Fruit fly (Drosophila melanogaster): ENCODE results near the gene kmg.

The kmg gene

dm6 chr2L:13165802-13166347 is 5.5 kb downstream of the kmg start, which contains the start of gene DnaJ-H (continued):
- no peak for TF ChIP-seq dmrt99B (tag; optimal IDR thresholded peaks at IDR 0.05)
- no peak for TF ChIP-seq CG6175 (GFP tag; IDR thresholded peaks at IDR 0.05)
- TF ChIP-seq CG31365 (tag; optimal IDR thresholded peaks at IDR 0.05): no peak
- peak; percentile 37 for TF ChIP-seq MESR4 (GFP tag; optimal IDR thresholded peaks at IDR 0.05)
- TF ChIP-seq kay (GFP tag; optimal IDR thresholded peaks at IDR 0.05): no peak
- no peak for TF ChIP-seq Side (GFP tag; optimal IDR thresholded peaks at IDR 0.05)
- no peak for TF ChIP-seq CG2129 (GFP tag; IDR thresholded peaks at IDR 0.05; ENCODE audit: partially characterized antibody)
- peak; percentile 99 for TF ChIP-seq CG17385 (GFP tag; optimal IDR thresholded peaks at IDR 0.05)

- 0 out of 3 replicates have a peak, but pooled peaks have one; percentile 23 for TF ChIP-seq ken (GFP tag; IDR thresholded peaks at IDR 0.05)
- TF ChIP-seq CG7556 (GFP tag; optimal IDR thresholded peaks at IDR 0.05): no peak
- TF ChIP-seq mirr (GFP tag; optimal IDR thresholded peaks at IDR 0.05): no peak
- TF ChIP-seq tx (GFP tag; optimal IDR thresholded peaks at IDR 0.05): no peak
- TF ChIP-seq eyg (GFP tag; optimal IDR thresholded peaks at IDR 0.05): no peak
- no peak for TF ChIP-seq Doc2 (GFP tag; IDR thresholded peaks at IDR 0.05)
- TF ChIP-seq CG9215 (GFP tag; IDR thresholded peaks at IDR 0.05): no peak
Observed at dm6 chr2L:13176123-13176522, 15.8 kb downstream of the kmg start, which contains the start of gene CG43925. TSS of gene CG43925 (plus strand) at chr2L:13176423.

dm6 chr2L:13176701-13177249 is 16.4 kb downstream of the kmg start, which contains the start of the genes Sfmbt and CG5439:
TSS of gene Sfmbt (minus strand) at chr2L:13176785.
TSS of gene CG5439 (plus strand) at chr2L:13177150.
- TF ChIP-seq Ets65A (GFP tag): peak; percentile 98
- TF ChIP-seq CG6765 (GFP tag; optimal IDR thresholded peaks at IDR 0.05): peak; percentile 16
- TF ChIP-seq CG3995 (GFP tag; optimal IDR thresholded peaks at IDR 0.05): peak; percentile 100
- peak; percentile 78 for TF ChIP-seq CG9609 (GFP tag; optimal IDR thresholded peaks at IDR 0.05)
- TF ChIP-seq ERR (GFP tag; optimal IDR thresholded peaks at IDR 0.05): peak; percentile 71
- 0 out of 3 replicates have a peak, but pooled peaks have one; percentile 35 for TF ChIP-seq CG6791 (GFP tag; IDR thresholded peaks at IDR 0.05; ENCODE audit: partially characterized antibody)
- TF ChIP-seq CG4820 (GFP tag; optimal IDR thresholded peaks at IDR 0.05): peak; percentile 73
- TF ChIP-seq br (optimal IDR thresholded peaks at IDR 0.05): no peak
- TF ChIP-seq Trl (optimal IDR thresholded peaks at IDR 0.05): no peak
- peak; percentile 82 for TF ChIP-seq Trl (GFP tag; optimal IDR thresholded peaks at IDR 0.05)
- TF ChIP-seq CG30403 (GFP tag; optimal IDR thresholded peaks at IDR 0.05): peak; percentile 91
- TF ChIP-seq CG4328 (GFP tag; optimal IDR thresholded peaks at IDR 0.05): peak; percentile 68
- peak; percentile 82 for TF ChIP-seq Max (GFP tag; optimal IDR thresholded peaks at IDR 0.05)
- TF ChIP-seq CG1647 (GFP tag; optimal IDR thresholded peaks at IDR 0.05): peak; percentile 50
- peak; percentile 78 for TF ChIP-seq CG12942 (GFP tag; optimal IDR thresholded peaks at IDR 0.05)
- peak; percentile 85 for TF ChIP-seq jumu (GFP tag; optimal IDR thresholded peaks at IDR 0.05)
- peak; percentile 75 for TF ChIP-seq tx (GFP tag; optimal IDR thresholded peaks at IDR 0.05)
- TF ChIP-seq CG10543 (GFP tag; optimal IDR thresholded peaks at IDR 0.05): no peak
- peak; percentile 76 for TF ChIP-seq Chrac-16 (GFP tag; optimal IDR thresholded peaks at IDR 0.05)
- peak; percentile 96 for TF ChIP-seq Sin3A (optimal IDR thresholded peaks at IDR 0.05)
- TF ChIP-seq salm (tag; optimal IDR thresholded peaks at IDR 0.05): peak; percentile 5
- TF ChIP-seq kay (GFP tag; optimal IDR thresholded peaks at IDR 0.05): peak; percentile 91
- no peak for TF ChIP-seq CG5953 (GFP tag; IDR thresholded peaks at IDR 0.05)
- peak; percentile 74 for TF ChIP-seq dysf (GFP tag; IDR thresholded peaks at IDR 0.05)
- peak; percentile 70; the same call in 2 of the 3 replicates for TF ChIP-seq CG34422 (GFP tag; IDR thresholded peaks at IDR 0.05)
- no peak for TF ChIP-seq Jarid2 (GFP tag; optimal IDR thresholded peaks at IDR 0.05)
- TF ChIP-seq CG6175 (GFP tag; IDR thresholded peaks at IDR 0.05): peak; percentile 50; the same call in 1 of the 3 replicates
- TF ChIP-seq CG13123 (GFP tag; optimal IDR thresholded peaks at IDR 0.05): peak; percentile 29
- no peak for TF ChIP-seq Blimp-1 (GFP tag; optimal IDR thresholded peaks at IDR 0.05)
- TF ChIP-seq ken (GFP tag; IDR thresholded peaks at IDR 0.05): peak; percentile 42; the same call in 1 of the 3 replicates
- no peak for TF ChIP-seq exex (tag; optimal IDR thresholded peaks at IDR 0.05)
- peak; percentile 60 for TF ChIP-seq hkb (optimal IDR thresholded peaks at IDR 0.05)
- TF ChIP-seq hkb (GFP tag; IDR thresholded peaks at IDR 0.05): peak; percentile 31; the same call in 1 of the 2 replicates
- TF ChIP-seq CG11456 (GFP tag; IDR thresholded peaks at IDR 0.05): peak; percentile 81
- no peak for TF ChIP-seq wek (GFP tag; optimal IDR thresholded peaks at IDR 0.05)
- TF ChIP-seq Six4 (GFP tag; optimal IDR thresholded peaks at IDR 0.05): peak; percentile 12
- TF ChIP-seq unc-4 (GFP tag; IDR thresholded peaks at IDR 0.05; ENCODE audit: partially characterized antibody): peak; percentile 33

Data from whole organism, embryonic.